Worm (Caenorhabditis elegans): ENCODE data around the gene K02C4.3.

DNA sequence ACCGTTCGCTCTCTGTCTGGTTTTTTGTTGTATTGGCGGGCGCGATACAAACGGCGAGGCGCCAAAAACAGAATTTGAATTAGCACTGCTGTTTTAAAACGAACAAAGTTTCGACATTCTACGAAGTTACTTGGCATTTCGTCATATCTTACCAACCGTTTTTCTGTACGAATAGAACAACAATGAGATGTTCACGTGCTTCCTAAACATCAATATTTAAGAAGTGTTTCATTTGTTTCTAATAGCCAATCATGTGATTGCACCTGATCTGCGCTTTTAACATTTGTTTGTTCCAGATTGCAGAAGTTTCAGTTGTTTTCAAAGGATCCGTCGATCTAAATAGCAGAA is 42.4 kb upstream of the K02C4.3 start:
- no peak for TF ChIP-seq skn-1 (tag; optimal IDR thresholded peaks at IDR 0.05)
- TF ChIP-seq lin-15B (tag; optimal IDR thresholded peaks at IDR 0.05): no peak
- no peak for TF ChIP-seq nhr-28 (tag; optimal IDR thresholded peaks at IDR 0.05)
- TF ChIP-seq unc-39 (tag; optimal IDR thresholded peaks at IDR 0.05): no peak
- no peak for TF ChIP-seq elt-2 (tag; optimal IDR thresholded peaks at IDR 0.05)
- TF ChIP-seq unc-62 (GFP tag; optimal IDR thresholded peaks at IDR 0.05): no peak
- TF ChIP-seq pqm-1 (tag; optimal IDR thresholded peaks at IDR 0.05): no peak
- TF ChIP-seq ztf-11 (tag; optimal IDR thresholded peaks at IDR 0.05): no peak
- no peak for TF ChIP-seq pha-4 (tag; optimal IDR thresholded peaks at IDR 0.05)
- no peak for TF ChIP-seq lin-39 (tag; optimal IDR thresholded peaks at IDR 0.05)
- TF ChIP-seq nhr-237 (tag; optimal IDR thresholded peaks at IDR 0.05): no peak
- TF ChIP-seq mdl-1 (tag; optimal IDR thresholded peaks at IDR 0.05): no peak

All from whole organism, L3 larva.